Fruit fly (Drosophila melanogaster) whole organism, prepupa: ENCODE measurements around the gene CG16824.

ENCODE experiments used
- Blimp-1 ChIP-seq: fragments of 200-800 bp; sonication (Bioruptor generic); optimal IDR thresholded peaks from 3 replicates; lab custom pipeline; 2017; ENCODE audit warnings: missing biosample characterization, missing genetic modification characterization, mild to moderate bottlenecking, moderate library complexity, missing genetic modification reagents
- CG32006 ChIP-seq: fragments of 200-800 bp; sonication (Bioruptor generic); optimal IDR thresholded peaks from 3 replicates; lab custom pipeline; 2017; ENCODE audit warnings: missing biosample characterization, mild to moderate bottlenecking, missing genetic modification characterization
- CG6163 ChIP-seq: fragments of 200-800 bp; sonication (Bioruptor generic); IDR thresholded peaks from 3 replicates; pipeline ENCODE4 v1.3.6; 2022; ENCODE audit warnings: missing biosample characterization, missing genetic modification characterization
- CG6792 ChIP-seq: fragments of 200-800 bp; sonication (Bioruptor generic); optimal IDR thresholded peaks from 3 replicates; lab custom pipeline; 2016; ENCODE audit warnings: missing biosample characterization, missing genetic modification characterization
- Ets96B ChIP-seq: fragments of 200-800 bp; optimal IDR thresholded peaks from 2 replicates; lab custom pipeline; 2019; ENCODE audit warnings: missing biosample characterization, mild to moderate bottlenecking, missing genetic modification characterization, moderate library complexity
- Gug ChIP-seq: fragments of 200-800 bp; sonication (Bioruptor generic); IDR thresholded peaks from 2 replicates; pipeline ENCODE4 v1.3.6; 2022; ENCODE audit warnings: missing biosample characterization, missing genetic modification characterization
- Smox ChIP-seq: fragments of 200-800 bp; sonication (Bioruptor generic); optimal IDR thresholded peaks from 3 replicates; lab custom pipeline; 2016; ENCODE audit warnings: missing biosample characterization, missing genetic modification characterization
- acj6 ChIP-seq: fragments of 200-800 bp; sonication (Bioruptor generic); optimal IDR thresholded peaks from 3 replicates; lab custom pipeline; 2016; ENCODE audit warnings: missing biosample characterization, missing genetic modification characterization
- dac ChIP-seq: fragments of 200-800 bp; sonication (Bioruptor generic); optimal IDR thresholded peaks from 2 replicates; lab custom pipeline; 2017; ENCODE audit warnings: missing biosample characterization, mild to moderate bottlenecking, missing genetic modification characterization
- dsx ChIP-seq: fragments of 200-800 bp; optimal IDR thresholded peaks from 3 replicates; lab custom pipeline; 2019; ENCODE audit warnings: missing biosample characterization, mild to moderate bottlenecking, missing genetic modification characterization, moderate library complexity; ENCODE audit not compliant: poor library complexity, severe bottlenecking
- net ChIP-seq: fragments of 200-800 bp; sonication (Bioruptor generic); optimal IDR thresholded peaks from 3 replicates; lab custom pipeline; 2016; ENCODE audit warnings: missing biosample characterization, missing genetic modification characterization
- salr ChIP-seq, 2 experiments: fragments of 200-800 bp; sonication (Bioruptor generic); optimal IDR thresholded peaks; 3 replicates each; lab custom pipeline; 2016 to 2018; ENCODE audit warnings: missing biosample characterization in 2 of 2, missing genetic modification characterization in 2 of 2, mild to moderate bottlenecking in 1 of 2
- spab ChIP-seq: fragments of 200-800 bp; sonication (Bioruptor generic); optimal IDR thresholded peaks from 2 replicates; lab custom pipeline; 2017; ENCODE audit warnings: missing biosample characterization, mild to moderate bottlenecking, missing genetic modification characterization, missing genetic modification reagents

DNA sequence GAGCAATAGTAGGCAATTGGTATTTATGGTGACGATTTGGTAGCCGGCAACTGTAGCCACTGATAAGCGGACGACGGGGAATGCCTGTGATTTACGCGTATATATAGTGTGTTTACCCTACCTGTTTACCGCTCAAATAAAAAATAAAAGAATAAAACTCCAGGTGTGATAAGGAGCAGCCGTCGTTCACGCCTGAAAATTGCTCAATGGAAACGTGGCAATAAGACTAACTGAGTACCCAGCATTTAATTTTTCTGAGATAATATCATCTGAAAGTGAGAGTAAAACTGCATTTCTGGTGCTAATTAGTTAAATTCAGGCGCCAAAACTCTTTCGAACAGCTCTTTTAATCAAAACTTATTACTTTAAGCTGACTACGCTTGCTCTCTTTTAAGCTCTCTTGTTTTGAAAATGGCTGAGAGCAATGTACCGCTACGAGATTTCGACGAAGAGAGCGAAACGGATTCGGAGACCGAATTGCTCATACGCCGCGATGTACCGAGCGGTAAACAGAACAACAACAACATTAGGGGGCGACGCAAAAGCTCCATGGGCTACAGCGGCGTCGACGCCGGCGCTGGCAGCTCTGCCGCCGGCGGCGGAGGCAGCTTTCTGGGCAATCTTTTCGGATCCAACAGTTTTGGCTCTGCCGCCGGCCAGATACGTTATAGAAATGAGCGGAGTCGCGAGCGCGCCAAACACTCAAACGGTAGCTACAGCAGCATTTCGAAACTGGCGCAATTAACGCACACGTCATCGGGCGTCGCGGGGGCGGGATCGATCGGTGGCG, 2.3 kb upstream of the CG16824 start:
- TF ChIP-seq net (GFP tag; lab: Kevin White, UChicago), result peak; percentile 56
- no peak for TF ChIP-seq dsx (GFP tag; lab: Kevin White, UChicago)
- TF ChIP-seq Smox, result peak; percentile 30
- TF ChIP-seq CG32006 (GFP tag; lab: Kevin White, UChicago), result peak; percentile 20
- peak; percentile 34 for TF ChIP-seq spab (GFP tag; lab: Kevin White, UChicago)
- no peak for TF ChIP-seq dac (GFP tag; lab: Kevin White, UChicago)
- TF ChIP-seq Ets96B (tag; lab: Kevin White, UChicago), result no peak
- no peak for TF ChIP-seq Gug (GFP tag; lab: Robert Waterston, UW)
- peak; percentile 37 for TF ChIP-seq CG6792
- peak; percentile 67; the same call in 2 of the 3 replicates for TF ChIP-seq CG6163
- no peak for TF ChIP-seq salr (GFP tag; optimal IDR thresholded peaks at IDR 0.05; lab: Kevin White, UChicago)
- TF ChIP-seq Blimp-1, result peak; percentile 84
- TF ChIP-seq acj6 (GFP tag; lab: Kevin White, UChicago), result no peak
